Worm (Caenorhabditis elegans) whole organism, L3 larva: ENCODE results near the gene usp-33.

Experiments
- R02D3.7 ChIP-seq: fragments of 150-350 bp; optimal IDR thresholded peaks from 2 replicates; lab custom pipeline; 2014; ENCODE audit warnings: missing biosample characterization, missing genetic modification characterization
- ZK546.5 ChIP-seq: sonication (generic microtip); optimal IDR thresholded peaks from 2 replicates; lab custom pipeline; 2017; ENCODE audit warnings: missing biosample characterization, missing genetic modification characterization
- aly-2 ChIP-seq: fragments of 150-350 bp; optimal IDR thresholded peaks from 2 replicates; lab custom pipeline; 2014; ENCODE audit warnings: missing biosample characterization, missing genetic modification characterization
- ama-1 ChIP-seq: fragments of 150-350 bp; optimal IDR thresholded peaks from 2 replicates; lab custom pipeline; 2018
- ceh-16 ChIP-seq: sonication (generic microtip); optimal IDR thresholded peaks from 2 replicates; lab custom pipeline; 2017; ENCODE audit warnings: missing biosample characterization, missing genetic modification characterization
- ceh-28 ChIP-seq: fragments of 150-350 bp; optimal IDR thresholded peaks from 2 replicates; lab custom pipeline; 2014; ENCODE audit warnings: missing biosample characterization, missing genetic modification reagents, missing genetic modification characterization
- ceh-82 ChIP-seq: fragments of 150-350 bp; optimal IDR thresholded peaks from 2 replicates; lab custom pipeline; 2014; ENCODE audit warnings: missing biosample characterization, missing genetic modification characterization
- ceh-9 ChIP-seq: sonication (generic microtip); optimal IDR thresholded peaks from 2 replicates; lab custom pipeline; 2018; ENCODE audit warnings: missing biosample characterization, missing genetic modification characterization
- daf-12 ChIP-seq: fragments of 150-350 bp; optimal IDR thresholded peaks from 2 replicates; lab custom pipeline; 2014; ENCODE audit warnings: missing biosample characterization, missing genetic modification reagents, missing genetic modification characterization
- elt-1 ChIP-seq: fragments of 150-350 bp; optimal IDR thresholded peaks from 2 replicates; lab custom pipeline; 2014; ENCODE audit warnings: missing biosample characterization, missing genetic modification characterization
- elt-2 ChIP-seq: sonication (generic microtip); optimal IDR thresholded peaks from 2 replicates; lab custom pipeline; 2016; ENCODE audit warnings: missing genetic modification reagents, mild to moderate bottlenecking, missing genetic modification characterization, missing compliant biosample characterization
- elt-3 ChIP-seq, 3 experiments: fragments of 150-350 bp in 1 of 3; sonication (generic microtip) in 2 of 3; optimal IDR thresholded peaks; 2 replicates in 2 of 3; 4 replicates in 1 of 3; lab custom pipeline; 2014 to 2017; ENCODE audit warnings: missing biosample characterization in 3 of 3, missing genetic modification characterization in 3 of 3
- fkh-10 ChIP-seq: sonication (generic microtip); optimal IDR thresholded peaks from 2 replicates; lab custom pipeline; 2017; ENCODE audit warnings: missing biosample characterization, missing genetic modification reagents, missing genetic modification characterization
- fos-1 ChIP-seq: fragments of 150-350 bp; optimal IDR thresholded peaks from 2 replicates; lab custom pipeline; 2014; ENCODE audit warnings: missing biosample characterization, missing genetic modification characterization
- hmg-11 ChIP-seq: sonication (generic microtip); optimal IDR thresholded peaks from 2 replicates; lab custom pipeline; 2016; ENCODE audit warnings: missing genetic modification characterization, missing compliant biosample characterization
- jun-1 ChIP-seq: fragments of 150-350 bp; optimal IDR thresholded peaks from 2 replicates; lab custom pipeline; 2014; ENCODE audit warnings: missing biosample characterization, missing genetic modification reagents, missing genetic modification characterization
- lin-15B ChIP-seq: fragments of 150-350 bp; optimal IDR thresholded peaks from 2 replicates; lab custom pipeline; 2014; ENCODE audit warnings: missing biosample characterization, missing genetic modification characterization
- lin-39 ChIP-seq: fragments of 150-350 bp; optimal IDR thresholded peaks from 2 replicates; lab custom pipeline; 2018; ENCODE audit warnings: missing biosample characterization, missing genetic modification reagents, missing genetic modification characterization
- mdl-1 ChIP-seq: fragments of 150-350 bp; optimal IDR thresholded peaks from 2 replicates; lab custom pipeline; 2014; ENCODE audit warnings: missing biosample characterization, missing genetic modification characterization
- mml-1 ChIP-seq: fragments of 150-350 bp; sonication (generic microtip); optimal IDR thresholded peaks from 3 replicates; lab custom pipeline; 2014; ENCODE audit warnings: missing biosample characterization, missing genetic modification characterization
- nfya-1 ChIP-seq: sonication (generic microtip); optimal IDR thresholded peaks from 2 replicates; lab custom pipeline; 2017; ENCODE audit warnings: missing genetic modification characterization, mild to moderate bottlenecking, missing compliant biosample characterization, antibody characterized with exemption, moderate library complexity; ENCODE audit not compliant: insufficient read depth
- nhr-11 ChIP-seq: fragments of 150-350 bp; optimal IDR thresholded peaks from 2 replicates; lab custom pipeline; 2014; ENCODE audit warnings: missing biosample characterization, missing genetic modification characterization
- nhr-12 ChIP-seq: fragments of 150-350 bp; optimal IDR thresholded peaks from 2 replicates; lab custom pipeline; 2014; ENCODE audit warnings: missing biosample characterization, missing genetic modification characterization
- nhr-23 ChIP-seq: fragments of 150-350 bp; optimal IDR thresholded peaks from 2 replicates; lab custom pipeline; 2014; ENCODE audit warnings: missing biosample characterization, missing genetic modification reagents, missing genetic modification characterization
- nhr-237 ChIP-seq: fragments of 150-350 bp; optimal IDR thresholded peaks from 2 replicates; lab custom pipeline; 2014; ENCODE audit warnings: missing biosample characterization, missing genetic modification characterization
- nhr-28 ChIP-seq: fragments of 150-350 bp; optimal IDR thresholded peaks from 2 replicates; lab custom pipeline; 2014; ENCODE audit warnings: missing biosample characterization, missing genetic modification characterization
- nhr-67 ChIP-seq: fragments of 150-350 bp; optimal IDR thresholded peaks from 2 replicates; lab custom pipeline; 2014; ENCODE audit warnings: missing biosample characterization, missing genetic modification characterization
- nhr-76 ChIP-seq: fragments of 150-350 bp; sonication (generic microtip); optimal IDR thresholded peaks from 5 replicates; lab custom pipeline; 2014; ENCODE audit warnings: missing biosample characterization, missing genetic modification characterization
- nhr-77 ChIP-seq: fragments of 150-350 bp; optimal IDR thresholded peaks from 2 replicates; lab custom pipeline; 2014; ENCODE audit warnings: missing biosample characterization, missing genetic modification characterization
- pha-4 ChIP-seq: fragments of 150-350 bp; optimal IDR thresholded peaks from 2 replicates; lab custom pipeline; 2014; ENCODE audit warnings: missing biosample characterization, missing genetic modification reagents, missing genetic modification characterization
- pqm-1 ChIP-seq: fragments of 150-350 bp; optimal IDR thresholded peaks from 2 replicates; lab custom pipeline; 2017; ENCODE audit warnings: missing biosample characterization, missing genetic modification characterization, inconsistent platforms
- sea-2 ChIP-seq: fragments of 150-350 bp; sonication (generic microtip); optimal IDR thresholded peaks from 4 replicates; lab custom pipeline; 2014; ENCODE audit warnings: missing biosample characterization, missing genetic modification reagents, missing genetic modification characterization
- skn-1 ChIP-seq: fragments of 150-350 bp; optimal IDR thresholded peaks from 2 replicates; lab custom pipeline; 2014; ENCODE audit warnings: missing biosample characterization, missing genetic modification characterization
- snpc-4 ChIP-seq: fragments of 150-350 bp; optimal IDR thresholded peaks from 2 replicates; lab custom pipeline; 2014; ENCODE audit warnings: missing biosample characterization, missing genetic modification characterization
- zag-1 ChIP-seq: fragments of 150-350 bp; optimal IDR thresholded peaks from 2 replicates; lab custom pipeline; 2014; ENCODE audit warnings: missing biosample characterization, missing genetic modification characterization
- ztf-4 ChIP-seq: fragments of 150-350 bp; optimal IDR thresholded peaks from 2 replicates; lab custom pipeline; 2014; ENCODE audit warnings: missing biosample characterization, missing genetic modification characterization

Gene usp-33

DNA sequence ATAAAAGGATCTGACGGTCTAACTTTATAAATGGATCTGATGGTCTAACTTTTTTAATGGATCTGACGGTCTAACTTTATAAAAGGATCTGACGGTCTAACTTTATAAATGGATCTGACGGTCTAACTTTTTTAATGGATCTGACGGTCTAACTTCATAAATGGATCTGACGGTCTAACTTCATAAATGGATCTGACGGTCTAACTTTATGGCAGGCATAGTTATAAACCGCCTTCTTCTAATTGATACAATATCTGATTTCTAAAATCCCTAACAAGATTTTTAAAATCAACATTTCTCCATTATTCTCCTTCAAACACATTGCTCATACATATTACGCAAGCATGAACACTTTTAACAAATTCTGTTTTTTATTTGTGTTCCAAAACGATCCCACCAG lies 5.9 kb downstream of the usp-33 start, which contains the start of gene K09A9.8:
K09A9.8 (minus strand) TSS at position 101 of the 400 bp plus-strand sequence.
- TF ChIP-seq nhr-12 (tag; lab: Kevin White, UChicago) (no peak), ceh-82 (tag; lab: Kevin White, UChicago) (no peak), skn-1 (no peak), nhr-67 (tag; lab: Kevin White, UChicago) (no peak), nhr-237 (tag; lab: Kevin White, UChicago) (no peak), nhr-77 (tag; lab: Kevin White, UChicago) (no peak)

ce11 chrX:15598661-15599384 lies 7.7 kb downstream of the usp-33 start:
- TF ChIP-seq hmg-11 (tag; lab: Kevin White, UChicago) (no peak), pqm-1 (tag; lab: Kevin White, UChicago) (peak; percentile 45), jun-1 (no peak), aly-2 (tag; lab: Kevin White, UChicago) (no peak), daf-12 (no peak), fkh-10 (GFP tag; lab: Kevin White, UChicago) (no peak), nhr-76 (no peak), mml-1 (tag; lab: Kevin White, UChicago) (no peak), ceh-9 (tag; lab: Kevin White, UChicago) (no peak), R02D3.7 (tag; lab: Kevin White, UChicago) (no peak), nhr-23 (tag; lab: Kevin White, UChicago) (no peak), pha-4 (tag; lab: Kevin White, UChicago) (peak; percentile 18), ceh-28 (tag; lab: Kevin White, UChicago) (no peak), nhr-67 (tag; lab: Kevin White, UChicago) (no peak), snpc-4 (tag; lab: Kevin White, UChicago) (no peak), ceh-82 (tag; lab: Kevin White, UChicago) (no peak), ztf-4 (tag; lab: Kevin White, UChicago) (no peak), nhr-28 (tag; lab: Kevin White, UChicago) (no peak), lin-15B (tag; lab: Kevin White, UChicago) (no peak), zag-1 (tag; lab: Kevin White, UChicago) (no peak), lin-39 (tag; lab: Kevin White, UChicago) (no peak), ceh-16 (tag; lab: Kevin White, UChicago) (no peak), elt-2 (tag; lab: Kevin White, UChicago) (peak; percentile 76), ama-1 (no peak)

DNA sequence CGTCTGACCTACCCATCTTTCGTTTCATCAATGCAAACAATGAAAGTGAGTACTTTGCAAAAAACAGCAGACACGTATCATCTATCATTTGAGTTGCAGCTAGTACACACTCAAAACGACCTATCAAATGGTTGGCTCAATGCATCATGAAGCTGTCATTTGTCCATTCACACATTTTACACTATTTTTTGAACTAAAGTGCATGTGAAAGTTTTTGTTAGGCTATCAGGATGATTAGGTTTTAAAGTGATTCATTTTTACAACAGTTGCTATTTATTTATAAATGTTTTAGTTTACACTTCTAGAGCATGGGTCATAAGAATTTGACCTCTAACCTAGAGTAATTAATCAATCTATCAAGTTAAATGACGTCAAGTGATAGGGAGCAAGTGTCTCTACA lies 8.8 kb downstream of the usp-33 start:
- TF ChIP-seq elt-1 (no peak), nhr-28 (tag; lab: Kevin White, UChicago) (no peak), mml-1 (tag; lab: Kevin White, UChicago) (no peak), ztf-4 (tag; lab: Kevin White, UChicago) (no peak), ceh-28 (tag; lab: Kevin White, UChicago) (no peak), nfya-1 (tag; lab: Kevin White, UChicago) (no peak), elt-3 (tag; optimal IDR thresholded peaks at IDR 0.05; lab: Kevin White, UChicago) (no peak), ama-1 (no peak), elt-2 (tag; lab: Kevin White, UChicago) (no peak), sea-2 (GFP tag; lab: Kevin White, UChicago) (no peak), lin-39 (tag; lab: Kevin White, UChicago) (no peak), hmg-11 (tag; lab: Kevin White, UChicago) (no peak), ZK546.5 (tag; lab: Kevin White, UChicago) (no peak), ceh-16 (tag; lab: Kevin White, UChicago) (no peak)
- TF ChIP-seq, all 47 proteins: peak for 0

ce11 chrX:15600512-15601117 lies 9.4 kb downstream of the usp-33 start, which contains the start of gene ent-2:
Gene ent-2 (plus strand): TSS chrX:15601067.
- TF ChIP-seq nhr-11 (tag; lab: Kevin White, UChicago) (no peak), mdl-1 (tag; lab: Kevin White, UChicago) (peak; percentile 11), ZK546.5 (tag; lab: Kevin White, UChicago) (no peak), sea-2 (GFP tag; lab: Kevin White, UChicago) (no peak), daf-12 (no peak), ceh-82 (tag; lab: Kevin White, UChicago) (no peak), nhr-76 (no peak), ama-1 (no peak), lin-39 (tag; lab: Kevin White, UChicago) (peak; percentile 80), skn-1 (peak; percentile 32), ztf-4 (tag; lab: Kevin White, UChicago) (no peak), hmg-11 (tag; lab: Kevin White, UChicago) (peak; percentile 80), lin-15B (tag; lab: Kevin White, UChicago) (peak; percentile 23), fos-1 (tag; lab: Kevin White, UChicago) (no peak), fkh-10 (GFP tag; lab: Kevin White, UChicago) (peak; percentile 20), nfya-1 (tag; lab: Kevin White, UChicago) (peak; percentile 64), pha-4 (tag; lab: Kevin White, UChicago) (no peak), mml-1 (tag; lab: Kevin White, UChicago) (no peak)
